Worm (Caenorhabditis elegans): ENCODE data around the gene ets-5.

Gene ets-5

DNA sequence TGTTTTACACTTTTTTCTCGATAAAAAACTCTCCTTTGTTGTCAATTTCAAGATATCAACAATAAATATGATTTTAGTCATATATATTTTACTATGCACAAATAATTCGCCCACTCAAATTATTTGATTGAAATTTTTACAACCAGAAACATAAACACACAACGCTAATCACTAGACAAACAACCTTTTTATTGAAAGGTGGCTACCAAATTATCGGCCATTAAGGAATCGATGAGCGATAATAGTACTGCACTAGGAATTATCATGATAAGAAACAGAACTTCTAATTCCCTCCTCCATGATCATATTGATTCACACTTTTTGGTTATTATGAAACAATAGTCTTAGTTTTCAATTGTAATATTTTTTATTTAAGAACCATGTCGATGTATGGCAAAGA, 24.8 kb upstream of the ets-5 start, which contains the start of gene C42D8.1:
TSS of gene C42D8.1 (plus strand) at position 377 of the 400 bp plus-strand sequence.
- TF ChIP-seq ham-2 (GFP tag; optimal IDR thresholded peaks at IDR 0.05) (no peak), sem-2 (GFP tag; optimal IDR thresholded peaks at IDR 0.05) (no peak)

DNA sequence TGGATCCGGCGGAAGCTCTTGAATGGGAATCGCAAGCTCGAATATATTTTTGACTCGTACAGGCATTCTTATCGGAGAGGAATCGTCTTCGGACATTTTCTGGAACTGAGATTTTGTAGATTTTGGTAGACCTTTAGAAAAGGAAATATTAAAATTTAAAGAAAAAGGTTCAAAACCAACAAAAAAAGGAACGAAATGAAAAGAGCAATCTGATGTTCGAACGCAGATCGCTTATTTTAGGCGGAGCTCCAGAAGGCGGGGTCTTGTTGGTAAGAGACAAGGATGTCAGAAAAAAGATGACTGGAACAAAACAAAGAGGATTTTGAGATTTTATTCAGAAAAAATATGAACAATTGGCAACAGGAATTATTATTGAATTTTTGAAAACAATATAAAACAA, 22.6 kb upstream of the ets-5 start, which contains the start of gene C42D8.9:
TSS of gene C42D8.9 (minus strand) at position 101 of the 400 bp plus-strand sequence.
- TF ChIP-seq ceh-39 (tag; optimal IDR thresholded peaks at IDR 0.05) (no peak), cnd-1 (tag; optimal IDR thresholded peaks at IDR 0.05) (no peak), lin-13 (tag; optimal IDR thresholded peaks at IDR 0.05) (no peak), drap-1 (GFP tag; optimal IDR thresholded peaks at IDR 0.05) (no peak), unc-120 (tag; optimal IDR thresholded peaks at IDR 0.05; ENCODE audit: poor library complexity, severe bottlenecking) (no peak), snpc-4 (tag; optimal IDR thresholded peaks at IDR 0.05) (no peak), mab-5 (tag; optimal IDR thresholded peaks at IDR 0.05) (no peak), blmp-1 (tag; optimal IDR thresholded peaks at IDR 0.05) (no peak), mls-2 (tag; optimal IDR thresholded peaks at IDR 0.05) (no peak), nhr-28 (tag; optimal IDR thresholded peaks at IDR 0.05) (no peak), flh-1 (GFP tag; optimal IDR thresholded peaks at IDR 0.05) (no peak), ham-2 (GFP tag; optimal IDR thresholded peaks at IDR 0.05) (no peak)

ce11 chrX:5106187-5106694, 21.9 kb upstream of the ets-5 start:
- TF ChIP-seq mep-1 (tag; optimal IDR thresholded peaks at IDR 0.05), result no peak
- no peak for TF ChIP-seq nhr-2 (tag; optimal IDR thresholded peaks at IDR 0.05)
- TF ChIP-seq nhr-76 (tag; optimal IDR thresholded peaks at IDR 0.05), result no peak
- no peak for TF ChIP-seq ham-2 (GFP tag; optimal IDR thresholded peaks at IDR 0.05)
- TF ChIP-seq elt-3 (tag; optimal IDR thresholded peaks at IDR 0.05), result no peak
- TF ChIP-seq flh-1 (GFP tag; optimal IDR thresholded peaks at IDR 0.05), result no peak
- no peak for TF ChIP-seq pha-4 (tag; optimal IDR thresholded peaks at IDR 0.05)

ce11 chrX:5105703-5106102, 21.4 kb upstream of the ets-5 start:
- TF ChIP-seq sptf-1 (tag; optimal IDR thresholded peaks at IDR 0.05) (no peak), sem-2 (GFP tag; optimal IDR thresholded peaks at IDR 0.05) (no peak), lin-32 (GFP tag; optimal IDR thresholded peaks at IDR 0.05) (no peak), elt-3 (tag; optimal IDR thresholded peaks at IDR 0.05) (no peak), bed-3 (GFP tag; optimal IDR thresholded peaks at IDR 0.05) (no peak), nhr-2 (tag; optimal IDR thresholded peaks at IDR 0.05) (no peak), nhr-237 (tag; optimal IDR thresholded peaks at IDR 0.05) (no peak), snpc-4 (tag; optimal IDR thresholded peaks at IDR 0.05) (no peak)

- TF ChIP-seq elt-1 (tag; optimal IDR thresholded peaks at IDR 0.05; ENCODE audit: borderline replicate concordance, insufficient read depth) (no peak), ces-1 (GFP tag; optimal IDR thresholded peaks at IDR 0.05) (no peak), ceh-83 (GFP tag; optimal IDR thresholded peaks at IDR 0.05) (no peak), ceh-39 (tag; optimal IDR thresholded peaks at IDR 0.05) (no peak), mls-2 (tag; optimal IDR thresholded peaks at IDR 0.05) (no peak), lin-13 (tag; optimal IDR thresholded peaks at IDR 0.05) (no peak)
Observed at ce11 chrX:5103422-5103821, 19.1 kb upstream of the ets-5 start.

DNA sequence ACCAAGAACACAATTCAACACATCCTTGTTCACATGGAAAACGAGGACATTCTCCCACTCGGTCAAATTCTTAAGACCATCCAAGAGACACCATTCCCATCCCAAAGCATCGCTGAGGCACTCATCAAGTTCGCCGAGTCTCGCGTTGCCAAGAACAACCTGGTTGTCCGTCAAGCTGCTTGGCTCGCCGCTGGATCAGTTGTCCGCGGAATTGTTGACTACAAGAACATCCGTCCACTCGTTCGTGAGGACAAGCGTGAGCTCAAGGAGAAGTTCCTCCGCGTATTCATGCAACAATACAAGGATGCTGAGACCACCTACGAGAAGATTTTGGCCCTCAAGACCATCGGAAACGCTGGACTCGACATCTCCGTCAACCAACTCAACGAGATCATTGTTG, 18.0 kb upstream of the ets-5 start:
- TF ChIP-seq flh-1 (GFP tag; optimal IDR thresholded peaks at IDR 0.05) (no peak), bed-3 (GFP tag; optimal IDR thresholded peaks at IDR 0.05) (no peak), mab-5 (tag; optimal IDR thresholded peaks at IDR 0.05) (no peak), elt-3 (tag; optimal IDR thresholded peaks at IDR 0.05) (no peak), snpc-4 (tag; optimal IDR thresholded peaks at IDR 0.05) (no peak), ztf-11 (tag; optimal IDR thresholded peaks at IDR 0.05) (no peak), pha-4 (tag; optimal IDR thresholded peaks at IDR 0.05) (no peak), sem-2 (GFP tag; optimal IDR thresholded peaks at IDR 0.05) (no peak), mls-2 (tag; optimal IDR thresholded peaks at IDR 0.05) (no peak)

ce11 chrX:5100738-5101379, 16.5 kb upstream of the ets-5 start, which contains the start of gene vit-2:
Gene vit-2, plus strand, starts transcription at chrX:5101042.
- no peak for TF ChIP-seq ztf-11 (tag; optimal IDR thresholded peaks at IDR 0.05)
- no peak for TF ChIP-seq elt-1 (tag; optimal IDR thresholded peaks at IDR 0.05; ENCODE audit: borderline replicate concordance, insufficient read depth)
- no peak for TF ChIP-seq nhr-237 (tag; optimal IDR thresholded peaks at IDR 0.05)
- no peak for TF ChIP-seq mab-5 (tag; optimal IDR thresholded peaks at IDR 0.05)
- no peak for TF ChIP-seq lin-13 (tag; optimal IDR thresholded peaks at IDR 0.05)
- TF ChIP-seq nhr-76 (tag; optimal IDR thresholded peaks at IDR 0.05), result no peak
- no peak for TF ChIP-seq zip-8 (tag; optimal IDR thresholded peaks at IDR 0.05)
- TF ChIP-seq hlh-1 (tag; optimal IDR thresholded peaks at IDR 0.05), result no peak
- no peak for TF ChIP-seq bed-3 (GFP tag; optimal IDR thresholded peaks at IDR 0.05)
- no peak for TF ChIP-seq ceh-43 (GFP tag; optimal IDR thresholded peaks at IDR 0.05)
- TF ChIP-seq unc-120 (tag; optimal IDR thresholded peaks at IDR 0.05; ENCODE audit: poor library complexity, severe bottlenecking), result no peak

All from whole organism, mixed stage, embryonic.